Worm (Caenorhabditis elegans): ENCODE data around the gene srh-32.

The srh-32 gene

ce11 chrV:17749181-17749580, 48.2 kb downstream of the srh-32 start, which contains the start of gene R12G8.1:
R12G8.1 (minus strand) TSS chrV:17749243.
- TF ChIP-seq ceh-88 (GFP tag; IDR thresholded peaks at IDR 0.05) (no peak), lin-14 (GFP tag; optimal IDR thresholded peaks at IDR 0.05) (peak; percentile 78), efl-3 (GFP tag; optimal IDR thresholded peaks at IDR 0.05) (no peak), fkh-10 (GFP tag; optimal IDR thresholded peaks at IDR 0.05) (peak; percentile 89), fkh-8 (tag; optimal IDR thresholded peaks at IDR 0.05) (no peak), lsy-2 (tag; optimal IDR thresholded peaks at IDR 0.05) (peak in 1 of 2 experiments; percentile 1), ces-1 (GFP tag; optimal IDR thresholded peaks at IDR 0.05) (peak; percentile 66), efl-1 (optimal IDR thresholded peaks at IDR 0.05) (no peak), efl-1 (GFP tag; optimal IDR thresholded peaks at IDR 0.05 in 1 of 2) (peak in 1 of 2 experiments; percentile 74), nhr-71 (tag; optimal IDR thresholded peaks at IDR 0.05) (peak; percentile 51)

ce11 chrV:17752340-17752739, 51.3 kb downstream of the srh-32 start:
- TF ChIP-seq sup-37 (GFP tag; optimal IDR thresholded peaks at IDR 0.05) (no peak), tlp-1 (tag; optimal IDR thresholded peaks at IDR 0.05) (no peak), alr-1 (tag; optimal IDR thresholded peaks at IDR 0.05; ENCODE audit: borderline replicate concordance) (no peak), lir-3 (tag; optimal IDR thresholded peaks at IDR 0.05; ENCODE audit: poor library complexity) (no peak), hlh-4 (tag; optimal IDR thresholded peaks at IDR 0.05) (no peak), xbp-1 (tag; optimal IDR thresholded peaks at IDR 0.05) (no peak), nhr-84 (tag; optimal IDR thresholded peaks at IDR 0.05) (no peak), unc-62 (GFP tag; optimal IDR thresholded peaks at IDR 0.05) (no peak), swsn-7 (tag; optimal IDR thresholded peaks at IDR 0.05) (no peak), mab-9 (GFP tag; IDR thresholded peaks at IDR 0.05) (no peak), efl-3 (GFP tag; optimal IDR thresholded peaks at IDR 0.05) (no peak), snu-23 (GFP tag; optimal IDR thresholded peaks at IDR 0.05) (no peak), hlh-17 (GFP tag; optimal IDR thresholded peaks at IDR 0.05; ENCODE audit: borderline replicate concordance) (no peak), blmp-1 (tag; optimal IDR thresholded peaks at IDR 0.05) (no peak), nhr-19 (GFP tag; conservative IDR thresholded peaks at IDR 0.05) (no peak), ztf-11 (tag; optimal IDR thresholded peaks at IDR 0.05) (no peak), elt-2 (tag; optimal IDR thresholded peaks at IDR 0.05) (peak; percentile 71), lsy-2 (tag; optimal IDR thresholded peaks at IDR 0.05) (no peak), elt-3 (tag; optimal IDR thresholded peaks at IDR 0.05) (no peak), efl-1 (optimal IDR thresholded peaks at IDR 0.05) (no peak), efl-1 (GFP tag; optimal IDR thresholded peaks at IDR 0.05 in 1 of 2) (no peak), unc-30 (tag; optimal IDR thresholded peaks at IDR 0.05) (no peak), mef-2 (tag; optimal IDR thresholded peaks at IDR 0.05) (no peak), nhr-20 (tag; optimal IDR thresholded peaks at IDR 0.05) (peak; percentile 7), egl-13 (tag; optimal IDR thresholded peaks at IDR 0.05) (no peak), lin-15B (tag; optimal IDR thresholded peaks at IDR 0.05) (no peak), fos-1 (tag; optimal IDR thresholded peaks at IDR 0.05) (no peak), mdl-1 (tag; optimal IDR thresholded peaks at IDR 0.05) (no peak), lin-14 (GFP tag; optimal IDR thresholded peaks at IDR 0.05) (peak; percentile 39), ztf-4 (tag; optimal IDR thresholded peaks at IDR 0.05) (no peak), nhr-76 (tag; optimal IDR thresholded peaks at IDR 0.05) (no peak), grh-1 (GFP tag; IDR thresholded peaks at IDR 0.05) (no peak), nhr-237 (tag; optimal IDR thresholded peaks at IDR 0.05) (no peak), lin-35 (GFP tag; optimal IDR thresholded peaks at IDR 0.05) (peak in 1 of 2 experiments; percentile 1)

Data from whole organism, L1 larva.